Worm (Caenorhabditis elegans) whole organism, L4/young adult: ENCODE measurements around the gene F35E12.2.

Experiments
- W03F9.2 ChIP-seq: fragments of 150-350 bp; optimal IDR thresholded peaks from 2 replicates; lab custom pipeline; 2014; ENCODE audit warnings: missing biosample characterization, missing genetic modification characterization
- dao-5 ChIP-seq: sonication (generic microtip); optimal IDR thresholded peaks from 2 replicates; lab custom pipeline; 2016; ENCODE audit warnings: missing genotype, missing genetic modification characterization, moderate library complexity, missing compliant biosample characterization
- him-1 ChIP-seq: sonication (generic microtip); optimal IDR thresholded peaks from 2 replicates; lab custom pipeline; 2016; ENCODE audit warnings: missing genotype, missing genetic modification reagents, missing genetic modification characterization, missing compliant biosample characterization

The F35E12.2 gene

ce11 chrV:13678542-13678941 lies 46.1 kb downstream of the F35E12.2 start, which contains the start of the genes tag-65 and ccz-1:
tag-65 (minus strand) TSS chrV:13678587.
ccz-1 (plus strand) TSS chrV:13678875.
- TF ChIP-seq W03F9.2 (tag; lab: Kevin White, UChicago) (peak; percentile 85), him-1 (tag; lab: Kevin White, UChicago) (peak; percentile 54), dao-5 (no peak)
